Worm (Caenorhabditis elegans) whole organism, early embryonic: ENCODE measurements around the gene gck-4.

Source experiments
- ama-1 ChIP-seq: fragments of 150-350 bp; optimal IDR thresholded peaks from 2 replicates; lab custom pipeline; 2014
- ceh-13 ChIP-seq: fragments of 200-800 bp; sonication (Bioruptor generic); optimal IDR thresholded peaks from 2 replicates; lab custom pipeline; 2018; ENCODE audit warnings: mild to moderate bottlenecking, missing genetic modification characterization, missing compliant biosample characterization
- ceh-36 ChIP-seq: sonication (generic microtip); optimal IDR thresholded peaks from 2 replicates; lab custom pipeline; 2016; ENCODE audit warnings: missing genetic modification characterization, inconsistent platforms, missing compliant biosample characterization
- ets-7 ChIP-seq: sonication (generic microtip); optimal IDR thresholded peaks from 2 replicates; lab custom pipeline; 2016; ENCODE audit warnings: missing genotype, missing genetic modification characterization, missing compliant biosample characterization
- scrt-1 ChIP-seq: fragments of 200-800 bp; sonication (Bioruptor generic); IDR thresholded peaks from 2 replicates; pipeline ENCODE4 v1.3.6; 2022; ENCODE audit warnings: missing genetic modification characterization, missing compliant biosample characterization

ce11 chrX:13730209-13730975 is 53.4 kb downstream of the gck-4 start:
- TF ChIP-seq ceh-13 (no peak), ceh-36 (tag; lab: Kevin White, UChicago) (no peak), scrt-1 (GFP tag; lab: Robert Waterston, UW) (no peak), ama-1 (lab: Kevin White, UChicago) (no peak), ets-7 (no peak)
